Fruit fly (Drosophila melanogaster): ENCODE data around the gene CG8952.

CG8952 gene

DNA sequence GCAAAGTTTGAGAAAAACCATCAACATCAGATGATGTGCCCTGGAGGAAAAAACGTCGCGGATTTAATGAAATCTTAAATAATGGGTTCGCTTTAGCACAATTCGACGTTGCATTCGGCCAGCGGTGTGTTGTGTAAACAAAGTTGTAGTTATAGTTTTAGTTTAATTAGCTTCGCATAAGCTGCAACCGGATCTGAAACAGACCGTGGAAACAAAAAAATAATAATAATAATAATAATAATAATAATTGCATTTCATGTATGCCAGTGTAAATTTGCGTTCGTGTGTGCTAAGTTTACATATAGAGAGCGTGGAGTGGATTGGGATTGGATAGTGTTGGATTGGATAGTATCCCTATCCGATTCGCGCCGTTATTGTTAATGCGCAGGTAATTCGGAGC lies 38.5 kb upstream of the CG8952 start:
- TF ChIP-seq CG14711 (tag; optimal IDR thresholded peaks at IDR 0.05) (peak; percentile 19), Clk (GFP tag; optimal IDR thresholded peaks at IDR 0.05) (no peak)

DNA sequence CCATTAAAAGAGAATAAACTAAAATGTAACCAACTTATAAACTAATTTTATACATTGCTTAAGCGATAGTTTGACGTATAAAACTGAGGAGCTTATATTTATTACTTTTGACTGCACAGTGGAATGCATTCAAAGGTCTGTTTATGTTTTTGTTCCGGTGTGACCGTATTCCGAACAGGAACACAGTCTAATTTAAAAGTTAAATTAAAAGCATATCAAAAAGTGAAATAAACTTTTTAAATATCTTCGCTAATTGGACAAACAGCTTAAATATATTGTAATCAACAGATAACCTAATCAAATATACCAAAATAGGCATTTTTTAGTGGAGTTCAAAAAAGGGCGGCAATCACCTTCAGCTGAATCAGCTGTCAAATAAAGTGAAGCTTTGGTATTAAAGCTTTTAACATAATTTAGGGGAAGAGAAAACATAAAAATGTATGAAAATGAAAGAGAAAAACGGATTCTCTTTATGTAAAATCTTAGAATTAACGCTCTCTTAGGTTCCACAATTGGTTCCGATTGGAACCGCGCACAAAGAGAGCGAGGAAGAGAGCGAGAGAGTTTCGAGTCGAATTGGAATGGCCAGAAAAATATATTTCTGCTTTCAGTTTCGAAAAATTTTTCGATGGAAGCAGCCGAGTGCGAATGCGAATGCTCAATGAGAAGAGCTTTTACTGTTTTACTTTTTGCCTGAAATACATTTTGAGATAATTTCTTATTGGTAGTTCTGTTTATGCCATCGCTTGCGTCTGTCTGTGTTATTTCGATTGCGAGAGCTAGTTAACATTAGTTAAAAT lies 37.7 kb upstream of the CG8952 start, which contains the start of the genes PGRP-LE and sd:
Gene PGRP-LE, minus strand, starts transcription at position 117 of the 800 bp plus-strand sequence.
Gene sd, plus strand, starts transcription at position 607 of the 800 bp plus-strand sequence.
- TF ChIP-seq CG14711 (tag; optimal IDR thresholded peaks at IDR 0.05) (peak; percentile 61), bab1 (GFP tag; optimal IDR thresholded peaks at IDR 0.05) (peak; percentile 18), ovo (GFP tag; optimal IDR thresholded peaks at IDR 0.05) (no peak), kay (GFP tag; ENCODE audit: borderline replicate concordance) (peak; percentile 85)

DNA sequence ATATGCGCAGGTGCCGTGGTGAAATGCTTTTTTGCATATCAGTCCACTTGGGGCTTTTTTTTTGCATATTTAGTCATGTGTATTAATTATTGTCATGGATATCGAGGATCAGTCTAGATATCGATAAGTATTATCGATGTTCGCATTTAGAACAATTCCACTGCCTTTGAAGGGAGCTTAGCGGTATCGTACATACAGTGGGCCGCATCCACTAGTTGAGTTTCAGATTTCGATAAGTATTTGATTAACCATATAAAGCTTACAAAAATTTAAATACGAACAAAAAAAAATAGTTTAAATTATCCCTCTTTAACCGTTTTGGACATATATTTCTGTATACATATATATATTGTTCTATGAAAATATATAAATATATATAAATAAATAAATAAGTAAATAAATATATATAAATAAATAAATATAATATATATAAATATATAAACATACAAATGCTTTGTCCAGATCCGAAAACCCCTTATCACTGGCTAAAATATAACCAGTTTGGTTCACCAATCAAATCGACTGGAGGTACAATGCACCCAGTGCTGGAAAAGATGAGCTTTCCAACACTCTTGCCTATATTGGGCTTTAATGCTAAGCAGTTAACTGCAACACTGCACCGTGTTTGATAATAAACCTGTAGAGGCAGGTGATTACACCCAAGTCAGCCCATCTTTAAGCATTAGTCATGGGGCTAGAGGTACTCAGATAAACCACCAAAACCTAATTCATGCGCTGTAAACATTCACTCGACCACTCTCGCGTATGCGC lies 36.8 kb upstream of the CG8952 start:
- no peak for TF ChIP-seq CG12768 (GFP tag; optimal IDR thresholded peaks at IDR 0.05)
- no peak for TF ChIP-seq cnc (optimal IDR thresholded peaks at IDR 0.05)
- TF ChIP-seq bab1 (GFP tag; optimal IDR thresholded peaks at IDR 0.05) = peak; percentile 37
- TF ChIP-seq tj (GFP tag; optimal IDR thresholded peaks at IDR 0.05) = no peak
- no peak for TF ChIP-seq Crg-1 (GFP tag; optimal IDR thresholded peaks at IDR 0.05)
- no peak for TF ChIP-seq kay (GFP tag; ENCODE audit: borderline replicate concordance)
- no peak for TF ChIP-seq Hr96 (GFP tag; optimal IDR thresholded peaks at IDR 0.05)
- peak; percentile 54 for TF ChIP-seq CG14711 (tag; optimal IDR thresholded peaks at IDR 0.05)
- no peak for TF ChIP-seq Mnt (GFP tag; optimal IDR thresholded peaks at IDR 0.05)
- TF ChIP-seq CG11617 (GFP tag; optimal IDR thresholded peaks at IDR 0.05) = peak; percentile 34
- TF ChIP-seq CG7101 (tag; optimal IDR thresholded peaks at IDR 0.05) = peak; percentile 67
- TF ChIP-seq pad (GFP tag; optimal IDR thresholded peaks at IDR 0.05) = peak; percentile 6
- no peak for TF ChIP-seq Clk (GFP tag; optimal IDR thresholded peaks at IDR 0.05)
- TF ChIP-seq ovo (GFP tag; optimal IDR thresholded peaks at IDR 0.05) = no peak
- TF ChIP-seq CG5204 (GFP tag; optimal IDR thresholded peaks at IDR 0.05) = no peak
- TF ChIP-seq CG1620 (GFP tag; optimal IDR thresholded peaks at IDR 0.05) = peak; percentile 22
- TF ChIP-seq CG33017 (tag; optimal IDR thresholded peaks at IDR 0.05) = no peak
- TF ChIP-seq CG7045 (GFP tag; optimal IDR thresholded peaks at IDR 0.05) = no peak
- no peak for TF ChIP-seq cic (GFP tag; optimal IDR thresholded peaks at IDR 0.05)
- TF ChIP-seq toe (GFP tag; optimal IDR thresholded peaks at IDR 0.05) = no peak

DNA sequence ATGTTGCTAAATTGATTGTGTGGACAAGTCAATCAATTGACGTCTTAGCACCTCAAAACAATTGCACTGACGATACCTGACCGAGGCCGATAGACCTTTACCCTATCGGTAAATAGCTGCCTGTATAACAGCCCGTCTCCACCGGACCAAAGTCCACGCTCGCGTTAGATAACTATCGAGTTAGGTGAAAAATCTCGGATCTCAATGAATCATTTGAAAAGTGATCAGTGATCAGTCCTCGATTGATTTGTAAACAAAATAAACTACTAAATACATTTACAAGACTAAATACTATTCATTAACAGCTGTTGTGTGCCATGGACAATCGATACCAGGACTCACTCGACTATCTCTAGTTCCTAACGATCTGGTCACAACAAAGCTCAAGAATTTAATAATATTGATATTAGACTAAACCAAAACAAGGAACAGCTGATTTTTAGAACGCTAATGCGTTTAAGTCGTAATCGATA lies 32.9 kb upstream of the CG8952 start, which contains the start of the genes sordd2 and CG15602:
Gene sordd2, minus strand, starts transcription at position 78 of the 473 bp plus-strand sequence.
Gene CG15602, plus strand, starts transcription at position 342 of the 473 bp plus-strand sequence.
- TF ChIP-seq kay (GFP tag; ENCODE audit: borderline replicate concordance) (peak; percentile 57), toe (GFP tag; optimal IDR thresholded peaks at IDR 0.05) (peak; percentile 13)

DNA sequence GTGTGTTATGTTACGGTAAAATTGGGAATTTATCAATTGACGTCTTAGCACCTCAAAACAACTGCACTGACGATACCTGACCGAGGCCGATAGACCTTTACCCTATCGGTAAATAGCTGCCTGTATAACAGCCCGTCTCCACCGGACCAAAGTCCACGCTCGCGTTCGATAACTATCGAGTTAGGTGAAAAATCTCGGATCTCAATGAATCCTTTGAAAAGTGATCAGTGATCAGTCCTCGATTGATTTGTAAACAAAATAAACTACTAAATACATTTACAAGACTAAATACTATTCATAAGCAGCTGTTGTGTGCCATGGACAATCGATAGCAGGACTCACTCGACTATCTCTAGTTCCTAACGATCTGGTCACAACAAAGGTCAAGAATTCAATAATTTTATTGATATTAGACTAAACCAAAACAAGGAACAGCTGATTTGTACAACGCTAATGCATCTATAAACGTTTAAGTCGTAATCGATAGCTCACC lies 29.8 kb upstream of the CG8952 start, which contains the start of gene sordd1:
Gene sordd1, minus strand, starts transcription at position 78 of the 493 bp plus-strand sequence.
- TF ChIP-seq toe (GFP tag; optimal IDR thresholded peaks at IDR 0.05) = peak; percentile 34

DNA sequence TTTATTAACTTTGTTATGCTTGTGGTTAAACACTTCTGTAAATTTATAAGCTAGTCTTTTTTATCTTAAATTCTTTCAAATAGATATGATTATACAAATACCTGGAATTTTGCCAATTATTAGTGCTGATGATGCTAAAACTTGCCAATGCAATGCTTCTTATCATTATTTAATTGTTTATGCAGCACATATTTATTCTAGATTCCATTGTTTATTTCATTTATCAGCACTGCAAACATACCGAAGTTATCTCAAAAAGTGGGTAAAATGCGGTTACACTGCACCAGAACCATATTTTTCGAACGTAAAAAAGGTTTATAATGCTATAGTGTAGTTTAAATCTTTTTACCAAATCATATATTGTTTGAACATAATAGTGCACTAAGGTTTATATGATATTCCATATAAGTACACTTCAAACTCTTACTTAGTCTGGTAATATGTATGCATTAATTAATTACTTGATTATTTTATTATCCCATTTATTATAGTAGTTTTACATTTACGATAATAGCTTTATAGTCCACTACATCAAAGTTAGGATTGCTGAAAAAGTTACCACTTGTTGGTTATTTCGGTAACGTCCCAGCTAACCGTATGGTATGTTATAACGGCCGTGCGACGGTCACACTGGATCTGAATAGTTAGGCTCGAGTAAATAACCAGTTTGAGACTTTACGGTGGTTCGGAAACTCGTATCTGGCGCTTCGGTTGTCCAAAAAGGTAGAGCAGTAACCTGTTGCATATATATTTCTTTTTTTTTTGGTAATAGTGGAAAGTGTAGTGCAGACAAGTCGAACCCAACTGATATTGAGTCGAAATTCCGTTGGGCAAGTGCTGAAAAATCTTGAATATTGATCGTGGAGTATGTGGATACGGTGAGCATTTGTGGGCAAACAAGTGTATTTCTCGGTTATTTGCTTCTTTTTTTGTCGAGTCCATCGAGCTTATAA lies 22.3 kb upstream of the CG8952 start, which contains the start of gene Rhp:
Gene Rhp, plus strand, starts transcription at position 663 of the 953 bp plus-strand sequence.
- TF ChIP-seq CG7101 (tag; optimal IDR thresholded peaks at IDR 0.05) (peak; percentile 88), kay (GFP tag; ENCODE audit: borderline replicate concordance) (no peak), CG14711 (tag; optimal IDR thresholded peaks at IDR 0.05) (peak; percentile 62), tj (GFP tag; optimal IDR thresholded peaks at IDR 0.05) (peak; percentile 68), bab1 (GFP tag; optimal IDR thresholded peaks at IDR 0.05) (peak; percentile 24), CG33017 (tag; optimal IDR thresholded peaks at IDR 0.05) (peak; percentile 41), pad (GFP tag; optimal IDR thresholded peaks at IDR 0.05) (peak; percentile 48), Mnt (GFP tag; optimal IDR thresholded peaks at IDR 0.05) (peak; percentile 47), Clk (GFP tag; optimal IDR thresholded peaks at IDR 0.05) (no peak), CG7045 (GFP tag; optimal IDR thresholded peaks at IDR 0.05) (peak; percentile 33), CG11617 (GFP tag; optimal IDR thresholded peaks at IDR 0.05) (peak; percentile 62), toe (GFP tag; optimal IDR thresholded peaks at IDR 0.05) (no peak), CG12768 (GFP tag; optimal IDR thresholded peaks at IDR 0.05) (peak; percentile 45), cnc (optimal IDR thresholded peaks at IDR 0.05) (no peak), CG5204 (GFP tag; optimal IDR thresholded peaks at IDR 0.05) (no peak), Hr96 (GFP tag; optimal IDR thresholded peaks at IDR 0.05) (no peak), cic (GFP tag; optimal IDR thresholded peaks at IDR 0.05) (peak; percentile 70), CG1620 (GFP tag; optimal IDR thresholded peaks at IDR 0.05) (peak; percentile 20), Crg-1 (GFP tag; optimal IDR thresholded peaks at IDR 0.05) (peak; percentile 51), ovo (GFP tag; optimal IDR thresholded peaks at IDR 0.05) (peak; percentile 29)

Measured in whole organism, adult.